Fruit fly (Drosophila melanogaster) whole organism, embryonic: ENCODE measurements around the gene simj.

Source experiments
- CG17802 ChIP-seq: fragments of 200-800 bp; sonication (Bioruptor generic); optimal IDR thresholded peaks from 2 replicates; lab custom pipeline; 2018; ENCODE audit warnings: missing biosample characterization, mild to moderate bottlenecking, missing genetic modification characterization, moderate library complexity
- CG5245 ChIP-seq: fragments of 200-800 bp; sonication (Bioruptor generic); optimal IDR thresholded peaks from 3 replicates; lab custom pipeline; 2016; ENCODE audit warnings: missing biosample characterization, missing genetic modification characterization
- Stat92E ChIP-seq, 3 experiments: fragments of >200 bp in 2 of 3; fragments of 200-800 bp in 1 of 3; sonication (Bioruptor generic) in 1 of 3; optimal IDR thresholded peaks; 2 replicates each; lab custom pipeline; 2017 to 2019; ENCODE audit warnings: missing biosample characterization in 3 of 3, missing genetic modification characterization in 3 of 3, mild to moderate bottlenecking in 1 of 3, moderate library complexity in 1 of 3
- cato ChIP-seq: fragments of 200-800 bp; sonication (Bioruptor generic); optimal IDR thresholded peaks from 2 replicates; lab custom pipeline; 2016; ENCODE audit warnings: missing biosample characterization, missing genetic modification characterization, borderline replicate concordance
- pb ChIP-seq: fragments of 200-800 bp; sonication (Bioruptor generic); optimal IDR thresholded peaks from 3 replicates; lab custom pipeline; 2016; ENCODE audit warnings: missing biosample characterization, missing genetic modification characterization

dm6 chr3L:10680177-10680576, 15.6 kb downstream of the simj start:
- TF ChIP-seq CG5245 (GFP tag; lab: Kevin White, UChicago) (no peak), CG17802 (tag; lab: Kevin White, UChicago) (no peak), cato (no peak), Stat92E (GFP tag; optimal IDR thresholded peaks at IDR 0.05; lab: Kevin White, UChicago) (no peak), pb (GFP tag; lab: Kevin White, UChicago) (no peak)
